Worm (Caenorhabditis elegans) whole organism, late embryonic: ENCODE measurements around the gene ncap-1.

Experiments used
- F13H6.1 ChIP-seq: sonication (generic microtip); optimal IDR thresholded peaks from 2 replicates; lab custom pipeline; 2016; ENCODE audit warnings: missing genetic modification characterization, missing compliant biosample characterization
- ceh-18 ChIP-seq: sonication (generic microtip); optimal IDR thresholded peaks from 2 replicates; lab custom pipeline; 2016; ENCODE audit warnings: missing genetic modification characterization, missing compliant biosample characterization
- ceh-22 ChIP-seq: sonication (generic microtip); optimal IDR thresholded peaks from 2 replicates; lab custom pipeline; 2017; ENCODE audit warnings: missing biosample characterization, missing genetic modification characterization
- ceh-34 ChIP-seq: sonication (generic microtip); optimal IDR thresholded peaks from 2 replicates; lab custom pipeline; 2016; ENCODE audit warnings: mild to moderate bottlenecking, missing genetic modification characterization, missing compliant biosample characterization
- ceh-45 ChIP-seq: fragments of 200-800 bp; sonication (Bioruptor generic); IDR thresholded peaks from 2 replicates; pipeline ENCODE4 v1.3.6; 2022; ENCODE audit warnings: missing genetic modification reagents, missing genetic modification characterization, missing compliant biosample characterization
- elt-4 ChIP-seq: sonication (generic microtip); optimal IDR thresholded peaks from 2 replicates; lab custom pipeline; 2016; ENCODE audit warnings: missing genetic modification characterization, missing compliant biosample characterization
- eyg-1 ChIP-seq: sonication (generic microtip); optimal IDR thresholded peaks from 2 replicates; lab custom pipeline; 2016; ENCODE audit warnings: missing genotype, missing genetic modification characterization, missing compliant biosample characterization
- pqm-1 ChIP-seq: sonication (generic microtip); optimal IDR thresholded peaks from 2 replicates; lab custom pipeline; 2016; ENCODE audit warnings: missing genetic modification characterization, missing compliant biosample characterization
- tbx-2 ChIP-seq: sonication (generic microtip); optimal IDR thresholded peaks from 2 replicates; lab custom pipeline; 2016; ENCODE audit warnings: missing genetic modification characterization, missing compliant biosample characterization
- ttx-3 ChIP-seq: sonication (generic microtip); optimal IDR thresholded peaks from 2 replicates; lab custom pipeline; 2016; ENCODE audit warnings: missing genetic modification reagents, missing genetic modification characterization, missing compliant biosample characterization

DNA sequence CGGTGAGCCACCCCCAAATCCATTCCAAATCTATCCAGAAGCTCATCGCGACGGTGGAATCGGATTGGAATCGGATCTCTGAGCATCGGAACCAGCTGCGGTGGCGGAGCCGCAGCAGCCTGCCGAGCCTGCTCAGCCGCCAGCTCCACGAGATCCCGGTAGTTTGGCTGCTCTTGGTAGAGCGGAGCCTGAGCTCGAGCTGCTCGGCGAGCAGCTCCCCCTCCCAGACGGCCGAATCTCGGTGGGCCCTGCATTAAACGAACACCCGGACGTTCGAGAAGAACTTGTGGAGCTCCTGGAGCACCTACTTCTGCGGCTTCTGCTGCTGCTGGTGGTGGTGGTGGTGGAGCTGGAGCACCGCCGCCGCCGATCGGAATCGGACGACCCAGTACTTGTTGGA lies 15.4 kb downstream of the ncap-1 start:
- TF ChIP-seq pqm-1 (tag; lab: Kevin White, UChicago) = no peak
- TF ChIP-seq ceh-34 (tag; lab: Kevin White, UChicago) = no peak
- TF ChIP-seq ttx-3 = no peak
- no peak for TF ChIP-seq ceh-45
- no peak for TF ChIP-seq ceh-22 (tag; lab: Kevin White, UChicago)
- no peak for TF ChIP-seq eyg-1 (tag; lab: Kevin White, UChicago)
- no peak for TF ChIP-seq ceh-18 (tag; lab: Kevin White, UChicago)
- no peak for TF ChIP-seq elt-4 (tag; lab: Kevin White, UChicago)
- no peak for TF ChIP-seq F13H6.1 (tag; lab: Kevin White, UChicago)
- no peak for TF ChIP-seq tbx-2 (tag; lab: Kevin White, UChicago)
